Fruit fly (Drosophila melanogaster) whole organism, wandering third instar larva: Measurements from ENCODE around the gene CG9706.

Experiments
- Abd-B ChIP-seq: fragments of >200 bp; optimal IDR thresholded peaks from 2 replicates; lab custom pipeline; 2017; ENCODE audit warnings: missing biosample characterization, missing genetic modification characterization
- CrebA ChIP-seq: fragments of 200-800 bp; sonication (Bioruptor generic); optimal IDR thresholded peaks from 2 replicates; lab custom pipeline; 2016; ENCODE audit warnings: missing biosample characterization, mild to moderate bottlenecking, missing genetic modification characterization, borderline replicate concordance
- Dfd ChIP-seq: fragments of >200 bp; optimal IDR thresholded peaks from 2 replicates; lab custom pipeline; 2017; ENCODE audit warnings: missing biosample characterization, missing genetic modification characterization
- Dif ChIP-seq: fragments of 200-275, 200-300 bp; sonication (Bioruptor generic); optimal IDR thresholded peaks from 2 replicates; lab custom pipeline; 2018; ENCODE audit warnings: missing biosample characterization, missing genetic modification characterization; ENCODE audit not compliant: partially characterized antibody
- HLH106 ChIP-seq: fragments of 200-800 bp; optimal IDR thresholded peaks from 3 replicates; lab custom pipeline; 2019; ENCODE audit warnings: missing biosample characterization, mild to moderate bottlenecking, missing genetic modification characterization, moderate library complexity
- Hnf4 ChIP-seq: fragments of 200-800 bp; sonication (Bioruptor generic); optimal IDR thresholded peaks from 2 replicates; lab custom pipeline; 2016; ENCODE audit warnings: missing biosample characterization, mild to moderate bottlenecking, missing genetic modification characterization
- Hr78 ChIP-seq: fragments of >200 bp; optimal IDR thresholded peaks from 2 replicates; lab custom pipeline; 2017; ENCODE audit warnings: missing biosample characterization, missing genetic modification characterization
- Myc ChIP-seq: fragments of >200 bp; optimal IDR thresholded peaks from 2 replicates; lab custom pipeline; 2017
- N ChIP-seq: fragments of >200 bp; optimal IDR thresholded peaks from 2 replicates; lab custom pipeline; 2018; ENCODE audit warnings: missing biosample characterization, missing external identifiers, missing genetic modification characterization
- OdsH ChIP-seq: fragments of 200-800 bp; sonication (Bioruptor generic); optimal IDR thresholded peaks from 2 replicates; lab custom pipeline; 2016; ENCODE audit warnings: missing biosample characterization, mild to moderate bottlenecking, missing genetic modification characterization
- Rel ChIP-seq, 2 experiments: fragments of 200-800 bp; sonication (Bioruptor generic) in 1 of 2; optimal IDR thresholded peaks; 2 replicates in 1 of 2; 3 replicates in 1 of 2; lab custom pipeline; 2016 to 2019; ENCODE audit warnings: mild to moderate bottlenecking in 2 of 2, missing biosample characterization in 2 of 2, missing genetic modification characterization in 2 of 2, moderate library complexity in 1 of 2
- Sp1 ChIP-seq: fragments of 200-800 bp; sonication (Bioruptor generic); optimal IDR thresholded peaks from 3 replicates; lab custom pipeline; 2019; ENCODE audit warnings: missing biosample characterization, mild to moderate bottlenecking, missing genetic modification characterization, moderate library complexity
- Vsx2 ChIP-seq: fragments of 200-300, 225-300 bp; sonication (Bioruptor generic); optimal IDR thresholded peaks from 2 replicates; lab custom pipeline; 2018; ENCODE audit warnings: missing biosample characterization, missing genetic modification characterization; ENCODE audit not compliant: partially characterized antibody
- br ChIP-seq: fragments of 200-800 bp; sonication (Bioruptor generic); optimal IDR thresholded peaks from 2 replicates; lab custom pipeline; 2016; ENCODE audit warnings: missing biosample characterization, missing genetic modification characterization
- brk ChIP-seq: fragments of 200-800 bp; sonication (Bioruptor generic); optimal IDR thresholded peaks from 2 replicates; lab custom pipeline; 2016; ENCODE audit warnings: missing biosample characterization, mild to moderate bottlenecking, missing genetic modification characterization
- dl ChIP-seq, 2 experiments: fragments of 175-275, 200-275 bp in 1 of 2; fragments of 200-275 bp in 1 of 2; sonication (Bioruptor generic); optimal IDR thresholded peaks; lab custom pipeline; 2018; ENCODE audit warnings: mild to moderate bottlenecking in 2 of 2, missing biosample characterization in 2 of 2, missing genetic modification characterization in 2 of 2, moderate library complexity in 2 of 2; ENCODE audit not compliant: partially characterized antibody in 2 of 2, insufficient read depth in 1 of 2
- dsf ChIP-seq: sonication (Bioruptor generic); optimal IDR thresholded peaks from 2 replicates; lab custom pipeline; 2016; ENCODE audit warnings: missing biosample characterization, missing genetic modification characterization, borderline replicate concordance
- foxo ChIP-seq, 2 experiments: fragments of 200-800 bp; sonication (Bioruptor generic); optimal IDR thresholded peaks; 2 replicates in 1 of 2; 3 replicates in 1 of 2; lab custom pipeline; 2016 to 2017; ENCODE audit warnings: missing biosample characterization in 2 of 2, missing genetic modification characterization in 2 of 2
- fru ChIP-seq: fragments of 200-800 bp; sonication (Bioruptor generic); optimal IDR thresholded peaks from 3 replicates; lab custom pipeline; 2016; ENCODE audit warnings: missing biosample characterization, mild to moderate bottlenecking, missing genetic modification characterization
- h ChIP-seq: fragments of 200-800 bp; sonication (Bioruptor generic); optimal IDR thresholded peaks from 3 replicates; lab custom pipeline; 2016; ENCODE audit warnings: missing biosample characterization, mild to moderate bottlenecking, missing genetic modification characterization
- lola ChIP-seq: fragments of >200 bp; optimal IDR thresholded peaks from 2 replicates; lab custom pipeline; 2017; ENCODE audit warnings: missing biosample characterization, missing genetic modification characterization
- pan ChIP-seq: fragments of >200 bp; optimal IDR thresholded peaks from 2 replicates; lab custom pipeline; 2017
- rgr ChIP-seq: fragments of 200-800 bp; sonication (Bioruptor generic); optimal IDR thresholded peaks from 3 replicates; lab custom pipeline; 2016; ENCODE audit warnings: missing biosample characterization, mild to moderate bottlenecking, missing genetic modification characterization
- sv ChIP-seq: fragments of 200-800 bp; sonication (Bioruptor generic); optimal IDR thresholded peaks from 3 replicates; lab custom pipeline; 2016; ENCODE audit warnings: missing biosample characterization, missing genetic modification characterization
- usp ChIP-seq: fragments of >200 bp; optimal IDR thresholded peaks from 2 replicates; lab custom pipeline; 2017; ENCODE audit warnings: missing biosample characterization, missing genetic modification characterization

CG9706 gene

DNA sequence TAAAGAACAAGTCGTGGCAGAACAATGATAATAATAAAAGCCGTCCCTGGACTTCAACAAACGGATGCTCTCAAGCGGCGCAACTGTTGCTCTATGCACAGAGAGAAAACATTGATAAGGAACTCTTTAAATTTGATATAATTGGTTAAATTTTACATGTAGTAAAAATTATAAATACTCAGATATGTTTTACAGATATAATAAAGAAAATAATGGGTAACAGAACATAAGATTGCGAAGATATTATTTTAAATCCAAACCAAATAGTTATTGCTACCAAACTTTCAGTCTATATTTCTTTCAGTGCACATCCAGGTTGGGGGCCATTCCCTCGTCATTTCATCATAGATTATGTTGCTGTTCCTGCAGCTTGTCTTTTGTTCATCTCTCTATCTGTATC, 33.1 kb upstream of the CG9706 start:
- TF ChIP-seq Abd-B (GFP tag; lab: Kevin White, UChicago), result no peak
- no peak for TF ChIP-seq dsf (GFP tag; lab: Kevin White, UChicago)
- no peak for TF ChIP-seq Sp1 (GFP tag; lab: Kevin White, UChicago)
- no peak for TF ChIP-seq lola (GFP tag; lab: Kevin White, UChicago)
- TF ChIP-seq brk (GFP tag; lab: Kevin White, UChicago), result no peak

DNA sequence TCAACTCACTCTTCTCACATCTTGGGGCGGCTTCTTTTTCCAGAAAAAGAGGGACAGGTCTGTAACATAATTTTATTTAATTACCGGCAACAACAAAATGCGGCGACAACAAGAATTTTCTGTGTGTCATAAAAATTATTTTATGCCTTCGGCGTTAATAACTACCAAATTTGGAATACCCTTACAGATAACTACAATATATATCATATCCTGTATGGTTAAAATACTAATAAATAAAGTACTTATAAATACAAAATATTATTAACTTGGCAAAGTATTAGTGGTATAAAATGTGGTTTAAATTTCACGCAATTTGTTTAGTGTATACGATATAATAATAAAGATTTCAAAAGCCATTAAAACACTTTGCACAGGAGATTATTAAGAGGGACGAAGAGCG, 32.1 kb upstream of the CG9706 start:
- no peak for TF ChIP-seq Abd-B (GFP tag; lab: Kevin White, UChicago)
- TF ChIP-seq pan, result peak; percentile 26
- no peak for TF ChIP-seq usp (GFP tag; lab: Kevin White, UChicago)
- no peak for TF ChIP-seq sv (GFP tag; lab: Kevin White, UChicago)
- no peak for TF ChIP-seq lola (GFP tag; lab: Kevin White, UChicago)
- TF ChIP-seq dsf (GFP tag; lab: Kevin White, UChicago), result no peak

dm6 chr3L:16751487-16752054, 31.2 kb upstream of the CG9706 start:
- TF ChIP-seq Hr78 (GFP tag; lab: Kevin White, UChicago), result no peak
- no peak for TF ChIP-seq lola (GFP tag; lab: Kevin White, UChicago)
- no peak for TF ChIP-seq fru (GFP tag; lab: Kevin White, UChicago)

- TF ChIP-seq Abd-B (GFP tag; lab: Kevin White, UChicago) (no peak), fru (GFP tag; lab: Kevin White, UChicago) (peak; percentile 10), Rel (GFP tag; optimal IDR thresholded peaks at IDR 0.05; lab: Kevin White, UChicago) (no peak), Rel (tag; optimal IDR thresholded peaks at IDR 0.05; lab: Kevin White, UChicago) (no peak), br (peak; percentile 3), HLH106 (tag; lab: Kevin White, UChicago) (no peak), h (GFP tag; lab: Kevin White, UChicago) (peak; percentile 9), foxo (GFP tag; optimal IDR thresholded peaks at IDR 0.05; lab: Kevin White, UChicago) (peak in 1 of 2 experiments; percentile 6), usp (GFP tag; lab: Kevin White, UChicago) (no peak), rgr (GFP tag; lab: Kevin White, UChicago) (no peak)
Measured at dm6 chr3L:16752402-16753096, 30.3 kb upstream of the CG9706 start.

- TF ChIP-seq Rel (GFP tag; optimal IDR thresholded peaks at IDR 0.05; lab: Kevin White, UChicago), result no peak
- TF ChIP-seq Rel (tag; optimal IDR thresholded peaks at IDR 0.05; lab: Kevin White, UChicago), result no peak
- no peak for TF ChIP-seq HLH106 (tag; lab: Kevin White, UChicago)
- TF ChIP-seq brk (GFP tag; lab: Kevin White, UChicago), result no peak
- no peak for TF ChIP-seq Abd-B (GFP tag; lab: Kevin White, UChicago)
- TF ChIP-seq CrebA (GFP tag; lab: Kevin White, UChicago), result no peak
- TF ChIP-seq Myc (lab: Kevin White, UChicago), result no peak
- no peak for TF ChIP-seq sv (GFP tag; lab: Kevin White, UChicago)
- TF ChIP-seq dl (GFP tag; optimal IDR thresholded peaks at IDR 0.05; lab: Kevin White, UChicago; ENCODE audit: insufficient read depth in 1 of 2, partially characterized antibody in 2 of 2), result no peak
- TF ChIP-seq Dfd (GFP tag; lab: Kevin White, UChicago), result no peak
- TF ChIP-seq h (GFP tag; lab: Kevin White, UChicago), result no peak
- TF ChIP-seq foxo (GFP tag; optimal IDR thresholded peaks at IDR 0.05; lab: Kevin White, UChicago), result no peak
- no peak for TF ChIP-seq fru (GFP tag; lab: Kevin White, UChicago)
- TF ChIP-seq OdsH, result no peak
- no peak for TF ChIP-seq Dif (GFP tag; lab: Kevin White, UChicago)
- TF ChIP-seq dsf (GFP tag; lab: Kevin White, UChicago), result no peak
- TF ChIP-seq usp (GFP tag; lab: Kevin White, UChicago), result no peak
- TF ChIP-seq Hnf4 (GFP tag; lab: Kevin White, UChicago), result no peak
- TF ChIP-seq br, result no peak
- no peak for TF ChIP-seq N (GFP tag; lab: Kevin White, UChicago)
- TF ChIP-seq Vsx2, result no peak
Measured at dm6 chr3L:16755189-16755588, 27.6 kb upstream of the CG9706 start, which contains the start of gene CG42852. Gene CG42852, plus strand, starts transcription at chr3L:16755489.
